Worm (Caenorhabditis elegans) whole organism, L3 larva: ENCODE results near the gene F21D9.11.

Experiments
- ceh-82 ChIP-seq: fragments of 150-350 bp; optimal IDR thresholded peaks from 2 replicates; lab custom pipeline; 2014; ENCODE audit warnings: missing biosample characterization, missing genetic modification characterization
- elt-1 ChIP-seq: fragments of 150-350 bp; optimal IDR thresholded peaks from 2 replicates; lab custom pipeline; 2014; ENCODE audit warnings: missing biosample characterization, missing genetic modification characterization
- elt-2 ChIP-seq: sonication (generic microtip); optimal IDR thresholded peaks from 2 replicates; lab custom pipeline; 2016; ENCODE audit warnings: missing genetic modification reagents, mild to moderate bottlenecking, missing genetic modification characterization, missing compliant biosample characterization
- elt-3 ChIP-seq, 3 experiments: fragments of 150-350 bp in 1 of 3; sonication (generic microtip) in 2 of 3; optimal IDR thresholded peaks; 2 replicates in 2 of 3; 4 replicates in 1 of 3; lab custom pipeline; 2014 to 2017; ENCODE audit warnings: missing biosample characterization in 3 of 3, missing genetic modification characterization in 3 of 3
- lin-39 ChIP-seq: fragments of 150-350 bp; optimal IDR thresholded peaks from 2 replicates; lab custom pipeline; 2018; ENCODE audit warnings: missing biosample characterization, missing genetic modification reagents, missing genetic modification characterization
- mdl-1 ChIP-seq: fragments of 150-350 bp; optimal IDR thresholded peaks from 2 replicates; lab custom pipeline; 2014; ENCODE audit warnings: missing biosample characterization, missing genetic modification characterization
- nfya-1 ChIP-seq: sonication (generic microtip); optimal IDR thresholded peaks from 2 replicates; lab custom pipeline; 2017; ENCODE audit warnings: missing genetic modification characterization, mild to moderate bottlenecking, missing compliant biosample characterization, antibody characterized with exemption, moderate library complexity; ENCODE audit not compliant: insufficient read depth
- nhr-12 ChIP-seq: fragments of 150-350 bp; optimal IDR thresholded peaks from 2 replicates; lab custom pipeline; 2014; ENCODE audit warnings: missing biosample characterization, missing genetic modification characterization
- nhr-25 ChIP-seq: sonication (generic microtip); optimal IDR thresholded peaks from 2 replicates; lab custom pipeline; 2017; ENCODE audit warnings: missing biosample characterization, missing genetic modification characterization
- unc-62 ChIP-seq: fragments of 150-350 bp; sonication (generic microtip); optimal IDR thresholded peaks from 4 replicates; lab custom pipeline; 2014; ENCODE audit warnings: missing biosample characterization, missing genetic modification reagents, missing genetic modification characterization
- ztf-11 ChIP-seq: fragments of 150-350 bp; optimal IDR thresholded peaks from 2 replicates; lab custom pipeline; 2014; ENCODE audit warnings: missing biosample characterization, missing genetic modification characterization

DNA sequence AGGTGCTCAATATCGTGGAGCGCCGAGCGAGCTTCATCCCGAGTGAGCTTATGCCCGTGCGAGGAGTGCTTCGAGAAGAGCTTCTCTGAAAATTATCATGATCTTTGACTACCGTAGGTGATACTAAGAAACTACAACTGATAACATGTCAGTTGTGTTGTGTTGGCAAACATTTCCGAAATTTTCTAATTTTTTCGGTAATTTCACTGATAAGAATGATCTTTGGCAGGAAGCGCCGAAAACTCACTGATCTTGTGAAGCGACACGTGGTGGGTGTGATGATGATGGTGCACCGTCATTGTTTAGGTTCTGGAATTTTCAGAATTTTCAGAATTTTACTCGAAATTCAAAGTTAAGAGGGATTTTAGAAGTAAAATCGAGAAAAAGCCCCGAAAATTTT is 48.6 kb upstream of the F21D9.11 start, which contains the start of gene Y39B6A.1:
- TF ChIP-seq lin-39 (tag; lab: Kevin White, UChicago) (no peak), nhr-12 (no peak), elt-1 (tag; lab: Kevin White, UChicago) (no peak), ceh-82 (tag; lab: Kevin White, UChicago) (no peak), mdl-1 (tag; lab: Kevin White, UChicago) (no peak), elt-2 (tag; lab: Kevin White, UChicago) (peak; percentile 81), elt-3 (tag; optimal IDR thresholded peaks at IDR 0.05; lab: Kevin White, UChicago) (no peak), nhr-25 (tag; lab: Kevin White, UChicago) (no peak), nfya-1 (tag; lab: Kevin White, UChicago) (no peak), unc-62 (GFP tag; lab: Kevin White, UChicago) (no peak), ztf-11 (tag; lab: Kevin White, UChicago) (no peak)
